Worm (Caenorhabditis elegans) whole organism, midembryonic: ENCODE measurements around the gene C09E7.10.

Source experiments
- T22C8.4 ChIP-seq: fragments of 200-800 bp; sonication (Bioruptor generic); IDR thresholded peaks from 2 replicates; pipeline ENCODE4 v1.3.6; 2022; ENCODE audit warnings: missing genetic modification characterization, missing compliant biosample characterization
- cog-1 ChIP-seq: sonication (generic microtip); optimal IDR thresholded peaks from 2 replicates; lab custom pipeline; 2016; ENCODE audit warnings: missing genetic modification characterization, missing compliant biosample characterization
- flt-1 ChIP-seq: fragments of 200-800 bp; sonication (Bioruptor generic); IDR thresholded peaks from 2 replicates; pipeline ENCODE4 v1.3.6; 2022; ENCODE audit warnings: missing genetic modification characterization, missing compliant biosample characterization
- klf-2 ChIP-seq: fragments of 200-800 bp; sonication (Bioruptor generic); conservative IDR thresholded peaks from 2 replicates; pipeline ENCODE4 v1.3.6; 2022; ENCODE audit warnings: missing genetic modification reagents, missing genetic modification characterization, missing compliant biosample characterization
- med-1 ChIP-seq: sonication (generic microtip); optimal IDR thresholded peaks from 2 replicates; lab custom pipeline; 2017; ENCODE audit warnings: missing genetic modification characterization, mild to moderate bottlenecking, missing compliant biosample characterization, antibody characterized with exemption, missing genetic modification reagents; ENCODE audit not compliant: insufficient read depth
- ref-1 ChIP-seq: fragments of 200-800 bp; sonication (Bioruptor generic); conservative IDR thresholded peaks from 2 replicates; pipeline ENCODE4 v1.3.6; 2022; ENCODE audit warnings: missing genetic modification reagents, missing genetic modification characterization, missing compliant biosample characterization
- tab-1 ChIP-seq: fragments of 200-800 bp; sonication (Bioruptor generic); IDR thresholded peaks from 2 replicates; pipeline ENCODE4 v1.3.6; 2022; ENCODE audit warnings: missing genetic modification characterization, missing compliant biosample characterization
- ztf-29 ChIP-seq: fragments of 200-800 bp; sonication (Bioruptor generic); IDR thresholded peaks from 2 replicates; pipeline ENCODE4 v1.3.6; 2022; ENCODE audit warnings: missing genetic modification reagents, missing genetic modification characterization, missing compliant biosample characterization

ce11 chrIII:6500032-6500564, 19.8 kb downstream of the C09E7.10 start, which contains the start of gene F23F12.3:
- TF ChIP-seq klf-2, result no peak
- TF ChIP-seq cog-1 (tag; lab: Kevin White, UChicago), result no peak
- TF ChIP-seq flt-1 (GFP tag; lab: Robert Waterston, UW), result no peak
- no peak for TF ChIP-seq ztf-29
- no peak for TF ChIP-seq tab-1 (GFP tag; lab: Robert Waterston, UW)
- no peak for TF ChIP-seq T22C8.4
- TF ChIP-seq med-1 (GFP tag; lab: Kevin White, UChicago), result no peak
- TF ChIP-seq ref-1, result no peak
